Worm (Caenorhabditis elegans) whole organism, L3 larva: ENCODE measurements around the gene ZK622.5.

Source experiments
- aly-2 ChIP-seq: fragments of 150-350 bp; optimal IDR thresholded peaks from 2 replicates; lab custom pipeline; 2014; ENCODE audit warnings: missing biosample characterization, missing genetic modification characterization
- ama-1 ChIP-seq: fragments of 150-350 bp; optimal IDR thresholded peaks from 2 replicates; lab custom pipeline; 2018
- ceh-9 ChIP-seq: sonication (generic microtip); optimal IDR thresholded peaks from 2 replicates; lab custom pipeline; 2018; ENCODE audit warnings: missing biosample characterization, missing genetic modification characterization
- elt-1 ChIP-seq: fragments of 150-350 bp; optimal IDR thresholded peaks from 2 replicates; lab custom pipeline; 2014; ENCODE audit warnings: missing biosample characterization, missing genetic modification characterization
- elt-2 ChIP-seq: sonication (generic microtip); optimal IDR thresholded peaks from 2 replicates; lab custom pipeline; 2016; ENCODE audit warnings: missing genetic modification reagents, mild to moderate bottlenecking, missing genetic modification characterization, missing compliant biosample characterization
- hmg-11 ChIP-seq: sonication (generic microtip); optimal IDR thresholded peaks from 2 replicates; lab custom pipeline; 2016; ENCODE audit warnings: missing genetic modification characterization, missing compliant biosample characterization
- jun-1 ChIP-seq: fragments of 150-350 bp; optimal IDR thresholded peaks from 2 replicates; lab custom pipeline; 2014; ENCODE audit warnings: missing biosample characterization, missing genetic modification reagents, missing genetic modification characterization
- lin-39 ChIP-seq: fragments of 150-350 bp; optimal IDR thresholded peaks from 2 replicates; lab custom pipeline; 2018; ENCODE audit warnings: missing biosample characterization, missing genetic modification reagents, missing genetic modification characterization
- mdl-1 ChIP-seq: fragments of 150-350 bp; optimal IDR thresholded peaks from 2 replicates; lab custom pipeline; 2014; ENCODE audit warnings: missing biosample characterization, missing genetic modification characterization
- nhr-237 ChIP-seq: fragments of 150-350 bp; optimal IDR thresholded peaks from 2 replicates; lab custom pipeline; 2014; ENCODE audit warnings: missing biosample characterization, missing genetic modification characterization
- nhr-28 ChIP-seq: fragments of 150-350 bp; optimal IDR thresholded peaks from 2 replicates; lab custom pipeline; 2014; ENCODE audit warnings: missing biosample characterization, missing genetic modification characterization
- nhr-67 ChIP-seq: fragments of 150-350 bp; optimal IDR thresholded peaks from 2 replicates; lab custom pipeline; 2014; ENCODE audit warnings: missing biosample characterization, missing genetic modification characterization

Gene ZK622.5

ce11 chrII:5338301-5338700, 49.1 kb downstream of the ZK622.5 start (continued):
- no peak for TF ChIP-seq nhr-237 (tag; lab: Kevin White, UChicago)
- TF ChIP-seq hmg-11 (tag; lab: Kevin White, UChicago) = no peak
- no peak for TF ChIP-seq mdl-1
- TF ChIP-seq nhr-28 (tag; lab: Kevin White, UChicago) = no peak
- no peak for TF ChIP-seq ama-1 (lab: Kevin White, UChicago)
- peak; percentile 78 for TF ChIP-seq jun-1 (tag; lab: Kevin White, UChicago)

- TF ChIP-seq aly-2 (tag; lab: Kevin White, UChicago) (no peak), elt-2 (tag; lab: Kevin White, UChicago) (peak; percentile 2), elt-1 (tag; lab: Kevin White, UChicago) (no peak), lin-39 (tag; lab: Kevin White, UChicago) (no peak), ceh-9 (tag; lab: Kevin White, UChicago) (no peak), nhr-67 (tag; lab: Kevin White, UChicago) (no peak)
Observed at ce11 chrII:5339547-5339946, 50.3 kb downstream of the ZK622.5 start.
